Fruit fly (Drosophila melanogaster) whole organism, prepupa: ENCODE measurements around the gene CG34135.

Experiments used
- CG10669 ChIP-seq: fragments of 200-800 bp; sonication (Bioruptor generic); optimal IDR thresholded peaks from 3 replicates; lab custom pipeline; 2018; ENCODE audit warnings: missing biosample characterization, mild to moderate bottlenecking, missing genetic modification characterization, moderate library complexity
- CG11762 ChIP-seq: fragments of 200-800 bp; sonication (Bioruptor generic); optimal IDR thresholded peaks from 3 replicates; lab custom pipeline; 2016; ENCODE audit warnings: missing biosample characterization, missing genetic modification characterization; ENCODE audit not compliant: insufficient read depth
- CG3032 ChIP-seq: fragments of 200-800 bp; optimal IDR thresholded peaks from 2 replicates; lab custom pipeline; 2019; ENCODE audit warnings: missing biosample characterization, mild to moderate bottlenecking, missing genetic modification characterization, moderate library complexity
- CG3919 ChIP-seq: fragments of 200-800 bp; sonication (Bioruptor generic); optimal IDR thresholded peaks from 3 replicates; lab custom pipeline; 2016; ENCODE audit warnings: missing biosample characterization, missing genetic modification characterization
- CG6276 ChIP-seq: fragments of 200-800 bp; sonication (Bioruptor generic); optimal IDR thresholded peaks from 2 replicates; lab custom pipeline; 2017; ENCODE audit warnings: missing biosample characterization, mild to moderate bottlenecking, missing genetic modification characterization
- CG6792 ChIP-seq: fragments of 200-800 bp; sonication (Bioruptor generic); optimal IDR thresholded peaks from 3 replicates; lab custom pipeline; 2016; ENCODE audit warnings: missing biosample characterization, missing genetic modification characterization
- CG8319 ChIP-seq: fragments of 200-800 bp; sonication (Bioruptor generic); optimal IDR thresholded peaks from 3 replicates; lab custom pipeline; 2016; ENCODE audit warnings: missing biosample characterization, missing genetic modification characterization
- Eip78C ChIP-seq: fragments of 200-800 bp; sonication (Bioruptor generic); peaks from one replicate; lab custom pipeline; 2016; ENCODE audit warnings: missing biosample characterization, missing genetic modification characterization
- Eip93F ChIP-seq: fragments of 200-800 bp; sonication (Bioruptor generic); optimal IDR thresholded peaks from 2 replicates; lab custom pipeline; 2016; ENCODE audit warnings: missing biosample characterization, mild to moderate bottlenecking, missing genetic modification characterization
- Ets21C ChIP-seq: fragments of 200-800 bp; sonication (Bioruptor generic); optimal IDR thresholded peaks from 3 replicates; lab custom pipeline; 2016; ENCODE audit warnings: missing biosample characterization, missing genetic modification characterization
- Hr4 ChIP-seq: fragments of 200-800 bp; sonication (Bioruptor generic); optimal IDR thresholded peaks from 3 replicates; lab custom pipeline; 2016; ENCODE audit warnings: missing biosample characterization, missing genetic modification characterization
- Lpt ChIP-seq: fragments of 200-800 bp; sonication (Bioruptor generic); optimal IDR thresholded peaks from 3 replicates; lab custom pipeline; 2016; ENCODE audit warnings: missing biosample characterization, missing genetic modification characterization
- Met ChIP-seq: fragments of 200-800 bp; sonication (Bioruptor generic); optimal IDR thresholded peaks from 3 replicates; lab custom pipeline; 2016; ENCODE audit warnings: missing biosample characterization, missing genetic modification characterization
- Sox102F ChIP-seq: fragments of 200-800 bp; sonication (Bioruptor generic); optimal IDR thresholded peaks from 2 replicates; lab custom pipeline; 2016; ENCODE audit warnings: missing biosample characterization, mild to moderate bottlenecking, missing genetic modification characterization
- Sox15 ChIP-seq: fragments of 200-800 bp; sonication (Bioruptor generic); optimal IDR thresholded peaks from 3 replicates; lab custom pipeline; 2016; ENCODE audit warnings: missing biosample characterization, missing genetic modification characterization
- acj6 ChIP-seq: fragments of 200-800 bp; sonication (Bioruptor generic); optimal IDR thresholded peaks from 3 replicates; lab custom pipeline; 2016; ENCODE audit warnings: missing biosample characterization, missing genetic modification characterization
- cyc ChIP-seq: fragments of 200-800 bp; sonication (Bioruptor generic); optimal IDR thresholded peaks from 3 replicates; lab custom pipeline; 2016; ENCODE audit warnings: missing biosample characterization, missing genetic modification characterization
- pdm3 ChIP-seq: fragments of 200-800 bp; sonication (Bioruptor generic); optimal IDR thresholded peaks from 3 replicates; lab custom pipeline; 2016; ENCODE audit warnings: missing biosample characterization, missing genetic modification characterization
- spab ChIP-seq: fragments of 200-800 bp; sonication (Bioruptor generic); optimal IDR thresholded peaks from 2 replicates; lab custom pipeline; 2017; ENCODE audit warnings: missing biosample characterization, mild to moderate bottlenecking, missing genetic modification characterization, missing genetic modification reagents
- ss ChIP-seq, 2 experiments: fragments of 200-800 bp; sonication (Bioruptor generic); optimal IDR thresholded peaks; 2 replicates in 1 of 2; 3 replicates in 1 of 2; lab custom pipeline; 2017 to 2018; ENCODE audit warnings: mild to moderate bottlenecking in 2 of 2, missing biosample characterization in 2 of 2, missing genetic modification characterization in 2 of 2, moderate library complexity in 1 of 2
- topi ChIP-seq: fragments of 200-800 bp; sonication (Bioruptor generic); optimal IDR thresholded peaks from 3 replicates; lab custom pipeline; 2016; ENCODE audit warnings: missing biosample characterization, missing genetic modification characterization

Gene CG34135

DNA sequence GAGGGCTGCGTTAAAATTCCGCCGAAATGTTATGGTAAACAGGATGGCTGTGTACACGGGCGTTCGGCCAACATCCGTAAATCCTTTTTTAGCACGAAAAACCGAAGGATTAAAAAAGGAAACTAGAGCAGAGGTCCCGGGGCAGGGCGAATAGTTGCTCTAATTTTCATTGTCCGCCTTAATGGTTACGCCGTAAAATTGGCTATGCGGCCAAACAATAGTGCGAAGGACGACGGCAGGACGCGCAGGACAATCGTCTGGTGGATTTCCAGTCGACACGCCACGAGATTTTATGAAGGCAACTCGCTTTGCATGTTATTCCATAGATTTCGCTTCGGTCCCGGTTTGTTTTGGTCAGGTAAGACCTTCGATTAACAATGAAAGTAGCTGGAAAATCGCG lies 67.3 kb downstream of the CG34135 start:
- TF ChIP-seq acj6 (GFP tag; lab: Kevin White, UChicago) (no peak), Ets21C (GFP tag; lab: Kevin White, UChicago) (no peak), CG6276 (GFP tag; lab: Kevin White, UChicago) (no peak), CG3032 (tag; lab: Kevin White, UChicago) (no peak), CG3919 (GFP tag; lab: Kevin White, UChicago) (no peak)

DNA sequence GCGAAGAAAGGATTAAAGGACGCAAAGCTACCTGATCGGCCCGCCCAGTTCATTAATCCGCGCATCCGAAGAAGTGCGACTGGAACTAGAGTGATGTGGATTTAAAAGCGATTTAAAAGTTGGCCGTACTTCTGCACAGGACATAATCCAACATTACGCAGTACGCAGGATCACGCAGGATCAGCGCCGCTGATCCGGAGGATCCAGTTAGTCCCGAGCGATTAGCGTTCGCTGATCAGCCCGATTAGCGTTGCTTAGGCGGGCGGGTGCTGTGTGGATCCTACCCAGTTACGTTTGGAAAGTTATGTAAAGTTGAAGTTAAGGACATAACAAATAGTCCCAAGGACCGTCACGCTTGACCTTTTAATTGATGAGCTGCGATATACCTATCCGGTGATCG lies 68.8 kb downstream of the CG34135 start:
- TF ChIP-seq cyc (GFP tag; lab: Kevin White, UChicago) (no peak), Sox15 (GFP tag; lab: Kevin White, UChicago) (no peak), Sox102F (GFP tag; lab: Kevin White, UChicago) (no peak), pdm3 (GFP tag; lab: Kevin White, UChicago) (no peak), Eip93F (GFP tag; lab: Kevin White, UChicago) (no peak), ss (GFP tag; optimal IDR thresholded peaks at IDR 0.05; lab: Kevin White, UChicago) (no peak), CG3919 (GFP tag; lab: Kevin White, UChicago) (no peak), spab (GFP tag; lab: Kevin White, UChicago) (no peak), topi (no peak), CG10669 (GFP tag; lab: Kevin White, UChicago) (no peak), CG6792 (GFP tag; lab: Kevin White, UChicago) (no peak), Hr4 (GFP tag; lab: Kevin White, UChicago) (no peak), Met (GFP tag; lab: Kevin White, UChicago) (no peak), CG8319 (no peak), Lpt (GFP tag; lab: Kevin White, UChicago) (no peak), Eip78C (no peak), CG11762 (GFP tag; lab: Kevin White, UChicago) (no peak)
